Worm (Caenorhabditis elegans) whole organism, L4 larva: ENCODE measurements around the gene W05E10.2.
A peak's percentile ranks its signal among the peaks of the same experiment; 100 is the strongest.

Experiments used
- F26F4.8 ChIP-seq: fragments of 200-800 bp; sonication (Bioruptor generic); conservative IDR thresholded peaks from 2 replicates; pipeline ENCODE4 v1.3.6; 2022; ENCODE audit warnings: missing genetic modification characterization, missing compliant biosample characterization
- aha-1 ChIP-seq: fragments of 150-350 bp; peaks from one replicate; lab custom pipeline; 2014; ENCODE audit warnings: missing biosample characterization, missing genetic modification characterization
- ceh-32 ChIP-seq: sonication (generic microtip); optimal IDR thresholded peaks from 2 replicates; lab custom pipeline; 2016; ENCODE audit warnings: mild to moderate bottlenecking, missing genetic modification characterization, missing compliant biosample characterization; ENCODE audit not compliant: poor library complexity
- ces-1 ChIP-seq: fragments of 150-350 bp; sonication (generic microtip); optimal IDR thresholded peaks from 4 replicates; lab custom pipeline; 2014; ENCODE audit warnings: missing biosample characterization, missing genetic modification reagents, missing genetic modification characterization
- dmd-6 ChIP-seq: fragments of 200-800 bp; sonication (Bioruptor generic); IDR thresholded peaks from 2 replicates; pipeline ENCODE4 v1.3.6; 2022; ENCODE audit warnings: missing genetic modification reagents, missing genetic modification characterization, missing compliant biosample characterization
- fkh-10 ChIP-seq: fragments of 150-350 bp; optimal IDR thresholded peaks from 2 replicates; lab custom pipeline; 2014; ENCODE audit warnings: missing biosample characterization, missing genetic modification reagents, missing genetic modification characterization
- fos-1 ChIP-seq: fragments of 150-350 bp; optimal IDR thresholded peaks from 2 replicates; lab custom pipeline; 2014; ENCODE audit warnings: missing biosample characterization, missing genetic modification characterization
- jun-1 ChIP-seq: fragments of 150-350 bp; optimal IDR thresholded peaks from 2 replicates; lab custom pipeline; 2014; ENCODE audit warnings: missing biosample characterization, missing genetic modification reagents, missing genetic modification characterization
- lin-15B ChIP-seq: fragments of 150-350 bp; sonication (generic microtip); optimal IDR thresholded peaks from 3 replicates; lab custom pipeline; 2014; ENCODE audit warnings: missing biosample characterization, missing genetic modification characterization
- mxl-2 ChIP-seq: fragments of 200-800 bp; sonication (Bioruptor generic); conservative IDR thresholded peaks from 2 replicates; pipeline ENCODE4 v1.3.6; 2022; ENCODE audit warnings: missing genetic modification reagents, missing genetic modification characterization, missing compliant biosample characterization
- mxl-3 ChIP-seq: fragments of 200-800 bp; sonication (Bioruptor generic); optimal IDR thresholded peaks from 2 replicates; lab custom pipeline; 2018; ENCODE audit warnings: mild to moderate bottlenecking, missing genetic modification characterization, missing compliant biosample characterization
- nhr-102 ChIP-seq: sonication (generic microtip); optimal IDR thresholded peaks from 2 replicates; lab custom pipeline; 2016; ENCODE audit warnings: mild to moderate bottlenecking, missing genetic modification characterization, moderate library complexity, missing compliant biosample characterization
- nhr-28 ChIP-seq: fragments of 150-350 bp; optimal IDR thresholded peaks from 2 replicates; lab custom pipeline; 2014; ENCODE audit warnings: missing biosample characterization, missing genetic modification characterization
- nhr-48 ChIP-seq: sonication (generic microtip); optimal IDR thresholded peaks from 2 replicates; lab custom pipeline; 2016; ENCODE audit warnings: mild to moderate bottlenecking, missing genetic modification characterization, missing compliant biosample characterization
- php-3 ChIP-seq: fragments of 200-800 bp; sonication (Bioruptor generic); IDR thresholded peaks from 2 replicates; pipeline ENCODE4 v1.3.6; 2022; ENCODE audit warnings: missing genetic modification reagents, missing genetic modification characterization, missing compliant biosample characterization
- pqm-1 ChIP-seq: sonication (generic microtip); optimal IDR thresholded peaks from 2 replicates; lab custom pipeline; 2017; ENCODE audit warnings: missing biosample characterization, missing genetic modification characterization
- snpc-1.2 ChIP-seq: fragments of 200-800 bp; sonication (Bioruptor generic); IDR thresholded peaks from 2 replicates; pipeline ENCODE4 v1.3.6; 2022; ENCODE audit warnings: missing genetic modification reagents, missing genetic modification characterization, missing compliant biosample characterization
- unc-39 ChIP-seq: sonication (generic microtip); optimal IDR thresholded peaks from 2 replicates; lab custom pipeline; 2017; ENCODE audit warnings: missing biosample characterization, missing genetic modification characterization
- unc-62 ChIP-seq, 3 experiments: fragments of 150-350 bp in 1 of 3; sonication (generic microtip); optimal IDR thresholded peaks in 2 of 3; peaks in 1 of 3; 1 replicate in 1 of 3; 2 replicates in 2 of 3; lab custom pipeline; 2014 to 2017; ENCODE audit warnings: missing biosample characterization in 3 of 3, missing genetic modification characterization in 3 of 3, missing genetic modification reagents in 3 of 3, missing genotype in 1 of 3
- vab-7 ChIP-seq: fragments of 200-800 bp; sonication (Bioruptor generic); IDR thresholded peaks from 2 replicates; pipeline ENCODE4 v1.3.6; 2022; ENCODE audit warnings: missing genetic modification reagents, missing genetic modification characterization, missing compliant biosample characterization
- zfp-2 ChIP-seq: sonication (generic microtip); optimal IDR thresholded peaks from 2 replicates; lab custom pipeline; 2016; ENCODE audit warnings: mild to moderate bottlenecking, missing genetic modification characterization, missing compliant biosample characterization
- zip-11 ChIP-seq: fragments of 200-800 bp; sonication (Bioruptor generic); IDR thresholded peaks from 2 replicates; pipeline ENCODE4 v1.3.6; 2022; ENCODE audit warnings: missing genetic modification characterization, missing compliant biosample characterization

The W05E10.2 gene

DNA sequence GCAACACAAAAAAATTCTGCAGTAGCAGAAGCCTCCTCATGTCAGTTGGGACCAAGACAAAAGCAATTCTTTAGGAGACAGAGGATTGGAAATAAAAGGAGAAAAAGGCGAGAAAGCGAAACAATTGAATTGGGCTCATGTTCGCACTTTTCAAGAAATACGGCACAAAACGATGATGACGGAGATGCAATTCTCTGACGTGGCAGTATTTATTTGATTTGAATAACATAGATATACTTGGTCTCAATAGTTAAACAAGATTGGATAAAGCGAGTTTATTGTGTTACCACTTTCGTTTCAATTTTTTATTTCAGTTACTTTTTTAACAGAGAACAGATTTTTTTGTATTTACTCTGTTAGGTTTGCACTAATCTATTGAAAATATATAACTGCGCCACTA, 10.5 kb downstream of the W05E10.2 start:
- TF ChIP-seq fkh-10 (GFP tag; lab: Kevin White, UChicago) (peak; percentile 84), ces-1 (GFP tag; lab: Kevin White, UChicago) (peak; percentile 68), mxl-3 (no peak)

DNA sequence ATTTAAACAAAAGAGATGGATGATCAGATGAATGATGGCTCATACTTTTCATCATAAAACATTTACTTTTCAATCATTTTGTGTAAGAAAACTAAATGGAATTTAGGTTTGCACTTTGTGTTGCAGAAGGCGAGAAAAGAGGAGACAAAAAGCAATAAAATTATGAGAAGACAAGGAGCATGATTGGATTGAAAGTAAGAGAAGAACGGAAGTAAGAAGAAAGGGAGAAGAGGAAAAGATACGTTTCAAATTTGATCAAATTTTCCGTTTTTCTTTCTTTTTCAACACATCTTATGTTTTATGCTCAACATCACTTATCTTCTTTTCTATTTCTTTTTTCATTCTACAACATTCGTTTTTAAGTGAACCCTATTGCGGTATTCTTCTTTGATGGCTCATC, 17.7 kb downstream of the W05E10.2 start:
- no peak for TF ChIP-seq nhr-48 (tag; lab: Kevin White, UChicago)
- no peak for TF ChIP-seq snpc-1.2 (GFP tag; lab: Robert Waterston, UW)
- TF ChIP-seq unc-39 (tag; lab: Kevin White, UChicago), result no peak
- peak; percentile 84 for TF ChIP-seq aha-1 (tag; lab: Kevin White, UChicago)
- TF ChIP-seq zip-11 (GFP tag; lab: Robert Waterston, UW), result no peak
- peak; percentile 92 for TF ChIP-seq ceh-32 (tag; lab: Kevin White, UChicago)
- TF ChIP-seq ces-1 (GFP tag; lab: Kevin White, UChicago), result peak; percentile 82
- TF ChIP-seq fkh-10 (GFP tag; lab: Kevin White, UChicago), result peak; percentile 77

DNA sequence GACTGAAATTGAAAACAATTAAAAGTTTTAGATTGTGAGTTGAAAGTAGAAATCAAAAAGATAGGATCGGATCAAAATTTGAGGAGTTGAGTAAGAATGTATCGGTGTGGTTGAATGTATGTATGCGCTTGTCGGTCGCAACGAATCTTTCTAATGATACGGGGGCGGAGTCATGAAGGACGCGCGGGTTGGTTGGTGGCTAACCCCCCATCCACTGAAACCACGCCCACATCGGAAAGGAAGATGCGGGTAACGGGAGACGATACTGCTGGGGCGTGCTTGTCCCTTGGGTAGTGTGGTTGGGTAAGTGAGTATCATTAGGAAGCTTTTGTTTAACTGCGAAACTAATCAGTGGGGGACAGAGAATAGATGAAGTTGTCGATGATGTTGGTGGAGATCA, 18.4 kb downstream of the W05E10.2 start, which contains the start of gene ceh-32:
Gene ceh-32, minus strand, starts transcription at position 2 of the 400 bp plus-strand sequence.
- TF ChIP-seq ceh-32 (tag; lab: Kevin White, UChicago) (peak; percentile 64), jun-1 (tag; lab: Kevin White, UChicago) (no peak)
- TF ChIP-seq, all 104 proteins: peak for 1

DNA sequence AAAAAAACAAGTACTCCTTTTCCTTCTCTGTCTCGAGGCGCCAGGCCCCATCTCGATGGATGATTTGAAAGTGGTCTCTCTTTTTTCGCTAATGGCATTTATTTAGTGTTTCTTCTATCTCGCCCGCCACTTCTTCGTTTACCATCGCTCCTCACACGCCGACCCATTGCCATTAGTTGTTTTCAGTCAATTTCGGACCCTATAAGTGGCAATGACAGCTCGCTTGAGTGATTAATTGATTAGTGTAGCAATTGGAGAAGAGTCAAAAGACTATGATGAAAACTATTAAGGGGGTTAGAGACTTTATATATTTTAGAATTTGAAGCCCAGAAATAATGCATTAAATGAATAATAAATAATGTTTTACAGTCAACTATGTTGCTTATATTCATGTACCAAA, 19.4 kb downstream of the W05E10.2 start:
- peak; percentile 83 for TF ChIP-seq ceh-32 (tag; lab: Kevin White, UChicago)
- TF ChIP-seq F26F4.8 (GFP tag; lab: Robert Waterston, UW), result no peak
- TF ChIP-seq, all 104 proteins: peak for 1

DNA sequence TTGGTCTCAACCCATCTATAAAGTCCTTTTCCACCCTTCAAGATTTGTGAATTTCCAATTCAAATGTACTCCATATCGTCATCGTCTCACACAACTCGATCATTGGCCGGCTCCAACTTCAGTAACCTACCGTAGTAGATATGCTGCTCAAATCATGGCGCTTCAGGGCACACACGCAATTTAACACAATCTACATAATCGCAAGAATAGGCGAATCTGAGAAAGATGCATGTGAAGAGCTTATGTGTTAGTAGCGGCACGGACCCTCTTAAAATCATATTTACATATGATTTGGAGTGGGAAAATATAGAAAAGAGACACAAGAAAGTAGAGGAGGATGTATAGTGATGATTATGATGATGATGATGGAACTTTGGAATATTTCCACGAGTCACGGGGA, 24.8 kb downstream of the W05E10.2 start:
- TF ChIP-seq fos-1 (tag; lab: Kevin White, UChicago), result no peak
- peak; percentile 85 for TF ChIP-seq ceh-32 (tag; lab: Kevin White, UChicago)
- TF ChIP-seq php-3 (GFP tag; lab: Robert Waterston, UW), result no peak
- no peak for TF ChIP-seq pqm-1 (tag; lab: Kevin White, UChicago)
- no peak for TF ChIP-seq vab-7 (GFP tag; lab: Robert Waterston, UW)
- TF ChIP-seq mxl-2 (GFP tag; lab: Robert Waterston, UW), result no peak
- no peak for TF ChIP-seq lin-15B (tag; lab: Kevin White, UChicago)
- no peak for TF ChIP-seq unc-39 (tag; lab: Kevin White, UChicago)

DNA sequence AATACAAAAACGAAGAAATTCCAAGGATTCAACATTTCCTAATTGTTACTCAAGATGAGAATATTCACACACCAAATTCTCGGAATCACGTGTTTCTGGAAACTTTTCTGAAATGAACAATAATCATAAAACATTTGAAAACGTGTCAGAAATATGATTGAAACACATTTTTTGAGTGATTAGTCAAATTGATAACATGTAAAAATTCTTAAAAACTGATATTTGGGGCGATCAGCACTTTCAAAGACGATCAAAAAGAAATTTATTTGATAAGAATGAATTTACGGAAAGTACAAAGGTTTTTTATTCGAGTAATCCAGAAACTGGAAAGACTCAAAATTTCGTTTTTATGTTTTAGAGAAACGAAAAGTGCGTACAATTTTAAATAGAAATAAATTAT, 28.8 kb downstream of the W05E10.2 start, which contains the start of gene tre-3:
Gene tre-3, minus strand, starts transcription at position 107 of the 400 bp plus-strand sequence.
- TF ChIP-seq dmd-6 (GFP tag; lab: Robert Waterston, UW) (peak; percentile 51; the same call in 1 of the 2 replicates), nhr-102 (tag; lab: Kevin White, UChicago) (no peak), pqm-1 (tag; lab: Kevin White, UChicago) (peak; percentile 8), unc-62 (GFP tag; optimal IDR thresholded peaks at IDR 0.05 in 1 of 2; lab: Kevin White, UChicago) (peak in 1 of 2 experiments; percentile 27), unc-62 (tag; optimal IDR thresholded peaks at IDR 0.05; lab: Kevin White, UChicago) (no peak), nhr-28 (tag; lab: Kevin White, UChicago) (peak; percentile 12)

DNA sequence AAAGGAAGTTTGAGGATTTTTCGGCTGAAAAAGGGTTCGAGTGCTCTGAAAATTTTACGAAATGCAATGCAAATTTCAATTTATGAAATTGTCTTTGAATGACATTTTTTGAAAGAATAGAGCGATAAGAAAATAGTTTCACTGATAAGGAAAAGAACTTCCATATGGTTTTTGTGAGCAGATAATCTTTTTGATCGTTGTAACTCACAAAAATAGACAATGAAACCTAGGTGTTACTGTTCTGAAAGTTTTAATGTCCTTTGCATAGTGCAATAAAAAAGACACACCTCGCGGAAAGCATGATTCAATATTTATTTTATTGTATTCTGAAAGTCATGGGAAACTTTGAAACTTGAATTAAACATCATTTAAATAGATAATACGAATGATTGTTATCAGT, 30.0 kb downstream of the W05E10.2 start:
- TF ChIP-seq php-3 (GFP tag; lab: Robert Waterston, UW) (peak; percentile 66; the same call in 1 of the 2 replicates), pqm-1 (tag; lab: Kevin White, UChicago) (peak; percentile 83), unc-62 (GFP tag; optimal IDR thresholded peaks at IDR 0.05 in 1 of 2; lab: Kevin White, UChicago) (peak in 1 of 2 experiments; percentile 36), unc-62 (tag; optimal IDR thresholded peaks at IDR 0.05; lab: Kevin White, UChicago) (no peak), unc-39 (tag; lab: Kevin White, UChicago) (no peak), nhr-28 (tag; lab: Kevin White, UChicago) (peak; percentile 37)

DNA sequence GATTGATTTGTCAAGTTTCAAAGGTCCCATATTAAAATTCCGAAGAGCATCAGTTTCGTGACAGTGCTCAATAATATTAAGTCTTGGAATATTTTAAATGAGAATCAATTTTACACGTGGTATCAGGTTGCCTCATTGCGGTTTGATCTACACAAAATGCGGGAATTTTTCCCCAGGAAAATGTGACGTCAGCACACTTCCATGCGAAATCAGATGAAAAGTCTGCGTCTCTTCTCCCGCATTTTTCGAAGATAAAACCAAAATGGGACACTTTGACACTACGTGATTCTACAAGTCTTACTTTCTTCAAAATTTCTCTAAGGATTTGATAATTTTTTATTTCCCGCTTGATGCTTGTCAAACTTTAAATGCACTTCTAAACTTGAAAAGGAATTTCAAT, 35.9 kb downstream of the W05E10.2 start:
- TF ChIP-seq aha-1 (tag; lab: Kevin White, UChicago) (peak; percentile 61), zfp-2 (tag; lab: Kevin White, UChicago) (no peak)
